Fruit fly (Drosophila melanogaster): ENCODE measurements around the gene Sox21b.

Sox21b gene

DNA sequence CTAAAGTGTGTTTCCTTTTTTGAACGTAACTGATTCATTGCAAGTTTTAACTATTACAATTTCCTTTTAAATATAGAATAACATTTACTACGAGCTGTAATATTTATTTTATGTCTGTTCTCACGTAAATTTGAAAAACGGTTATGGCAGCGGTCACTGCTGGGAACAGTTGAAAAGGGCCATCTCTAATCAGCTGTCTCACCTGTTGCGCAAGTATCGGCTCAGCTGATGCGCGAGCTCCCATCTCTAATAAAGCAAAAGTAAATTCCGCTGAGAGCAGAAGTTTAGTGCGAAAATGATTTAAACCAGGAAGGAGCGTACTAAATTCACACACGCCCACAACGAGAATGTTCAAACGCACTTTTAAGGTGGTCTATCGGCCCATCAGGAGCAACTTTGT is 59.5 kb downstream of the Sox21b start, which contains the start of gene Pex1 (continued):
- peak; percentile 88 for TF ChIP-seq sna (GFP tag; IDR thresholded peaks at IDR 0.05; ENCODE audit: partially characterized antibody)
- no peak for TF ChIP-seq Hr78 (GFP tag; optimal IDR thresholded peaks at IDR 0.05)
- peak; percentile 74; the same call in 2 of the 3 replicates for TF ChIP-seq HLH4C (GFP tag; IDR thresholded peaks at IDR 0.05; ENCODE audit: partially characterized antibody)
- no peak for TF ChIP-seq unpg (GFP tag; optimal IDR thresholded peaks at IDR 0.05)
- peak; percentile 45; the same call in 1 of the 2 replicates for TF ChIP-seq slbo (GFP tag; IDR thresholded peaks at IDR 0.05)
- no peak for TF ChIP-seq kay (GFP tag; optimal IDR thresholded peaks at IDR 0.05)
- no peak for TF ChIP-seq tup (GFP tag; optimal IDR thresholded peaks at IDR 0.05)
- no peak for TF ChIP-seq tll (GFP tag; optimal IDR thresholded peaks at IDR 0.05)
- TF ChIP-seq CG9817 (tag; optimal IDR thresholded peaks at IDR 0.05): no peak
- peak; percentile 91 for TF ChIP-seq CG3995 (GFP tag; optimal IDR thresholded peaks at IDR 0.05)
- peak; percentile 94 for TF ChIP-seq CG34224 (GFP tag; IDR thresholded peaks at IDR 0.05; ENCODE audit: partially characterized antibody)
- TF ChIP-seq CG33213 (GFP tag; optimal IDR thresholded peaks at IDR 0.05): no peak
- TF ChIP-seq sima (GFP tag; optimal IDR thresholded peaks at IDR 0.05): no peak
- no peak for TF ChIP-seq tx (GFP tag; optimal IDR thresholded peaks at IDR 0.05)
- TF ChIP-seq Dbx (GFP tag; IDR thresholded peaks at IDR 0.05): peak; percentile 58; the same call in 2 of the 3 replicates
- no peak for TF ChIP-seq pros (GFP tag; optimal IDR thresholded peaks at IDR 0.05)
- peak; percentile 87 for TF ChIP-seq Scr (GFP tag; IDR thresholded peaks at IDR 0.05; ENCODE audit: partially characterized antibody)
- no peak for TF ChIP-seq CG5245 (GFP tag; optimal IDR thresholded peaks at IDR 0.05)
- no peak for TF ChIP-seq B-H1 (GFP tag; IDR thresholded peaks at IDR 0.05)
- no peak for TF ChIP-seq az2 (GFP tag; optimal IDR thresholded peaks at IDR 0.05)
- TF ChIP-seq Dfd (GFP tag; optimal IDR thresholded peaks at IDR 0.05): no peak
- peak; percentile 15 for TF ChIP-seq lbe (GFP tag; optimal IDR thresholded peaks at IDR 0.05)
- peak; percentile 92 for TF ChIP-seq Sry-δ (GFP tag; optimal IDR thresholded peaks at IDR 0.05)
- no peak for TF ChIP-seq CG30431 (GFP tag; optimal IDR thresholded peaks at IDR 0.05)
- TF ChIP-seq mirr (GFP tag; optimal IDR thresholded peaks at IDR 0.05): no peak
- TF ChIP-seq CG2875 (GFP tag; optimal IDR thresholded peaks at IDR 0.05): no peak
- TF ChIP-seq Hr51 (GFP tag; optimal IDR thresholded peaks at IDR 0.05): peak in 1 of 2 experiments; percentile 8
- peak; percentile 81 for TF ChIP-seq CG16813 (GFP tag; IDR thresholded peaks at IDR 0.05; ENCODE audit: partially characterized antibody)
- TF ChIP-seq stwl (tag; optimal IDR thresholded peaks at IDR 0.05): peak; percentile 72
- no peak for TF ChIP-seq Gsc (GFP tag; IDR thresholded peaks at IDR 0.05)
- TF ChIP-seq CG30020 (tag; optimal IDR thresholded peaks at IDR 0.05): no peak
- peak; percentile 67 for TF ChIP-seq sens (GFP tag)
- peak; percentile 21 for TF ChIP-seq lilli (GFP tag; optimal IDR thresholded peaks at IDR 0.05)
- TF ChIP-seq hbn (GFP tag; IDR thresholded peaks at IDR 0.05; ENCODE audit: partially characterized antibody): peak; percentile 70
- TF ChIP-seq ash1 (GFP tag; optimal IDR thresholded peaks at IDR 0.05): no peak
- TF ChIP-seq trem (tag; optimal IDR thresholded peaks at IDR 0.05): peak; percentile 35
- TF ChIP-seq Neu2 (GFP tag; optimal IDR thresholded peaks at IDR 0.05; ENCODE audit: borderline replicate concordance): no peak
- no peak for TF ChIP-seq fu2 (GFP tag; optimal IDR thresholded peaks at IDR 0.05)
- peak; percentile 69 for TF ChIP-seq pzg (GFP tag; optimal IDR thresholded peaks at IDR 0.05)
- TF ChIP-seq MBD-R2 (GFP tag; IDR thresholded peaks at IDR 0.05): peak; percentile 95
- TF ChIP-seq nerfin-2 (GFP tag; IDR thresholded peaks at IDR 0.05; ENCODE audit: partially characterized antibody): peak; percentile 53; the same call in 1 of the 2 replicates
- TF ChIP-seq CG11456 (GFP tag; IDR thresholded peaks at IDR 0.05): 0 out of 3 replicates have a peak, but pooled peaks have one; percentile 60
- TF ChIP-seq CG11247 (GFP tag; IDR thresholded peaks at IDR 0.05): 0 out of 2 replicates have a peak, but pooled peaks have one; percentile 9
- TF ChIP-seq yki (optimal IDR thresholded peaks at IDR 0.05): no peak
- TF ChIP-seq CG12391 (tag; optimal IDR thresholded peaks at IDR 0.05): peak; percentile 30
- TF ChIP-seq CG4730 (GFP tag; IDR thresholded peaks at IDR 0.05): no peak
- no peak for TF ChIP-seq prd (optimal IDR thresholded peaks at IDR 0.05)
- 0 out of 3 replicates have a peak, but pooled peaks have one; percentile 18 for TF ChIP-seq prd (GFP tag; IDR thresholded peaks at IDR 0.05)
- TF ChIP-seq crp (GFP tag; optimal IDR thresholded peaks at IDR 0.05): peak; percentile 98 to 99
- no peak for TF ChIP-seq Usf (GFP tag; optimal IDR thresholded peaks at IDR 0.05)
